Fruit fly (Drosophila melanogaster) whole organism, embryonic: ENCODE data around the gene PGAP1.

Experiments
- ATbp ChIP-seq: fragments of 200-800 bp; sonication (Bioruptor generic); optimal IDR thresholded peaks from 2 replicates; lab custom pipeline; 2017; ENCODE audit warnings: missing biosample characterization, mild to moderate bottlenecking, missing genetic modification characterization, missing genetic modification reagents
- Bteb2 ChIP-seq: fragments of 200-800 bp; sonication (Bioruptor generic); optimal IDR thresholded peaks from 2 replicates; lab custom pipeline; 2016; ENCODE audit warnings: missing biosample characterization, missing genetic modification characterization
- CG10959 ChIP-seq: fragments of 200-800 bp; sonication (Bioruptor generic); IDR thresholded peaks from 2 replicates; pipeline ENCODE4 v1.3.6; 2022; ENCODE audit warnings: missing biosample characterization, missing genetic modification characterization
- CG11398 ChIP-seq: fragments of 200-800 bp; sonication (Bioruptor generic); optimal IDR thresholded peaks from 2 replicates; lab custom pipeline; 2016; ENCODE audit warnings: missing biosample characterization, missing genetic modification characterization
- CG12769 ChIP-seq: fragments of 200-800 bp; sonication (Bioruptor generic); optimal IDR thresholded peaks from 2 replicates; lab custom pipeline; 2019; ENCODE audit warnings: missing biosample characterization, mild to moderate bottlenecking, missing genetic modification characterization, moderate library complexity
- CG13123 ChIP-seq: fragments of 200-800 bp; sonication (Bioruptor generic); optimal IDR thresholded peaks from 2 replicates; lab custom pipeline; 2016; ENCODE audit warnings: missing biosample characterization, missing genetic modification characterization
- CG14667 ChIP-seq: fragments of 200-800 bp; sonication (Bioruptor generic); IDR thresholded peaks from 2 replicates; pipeline ENCODE4 v1.3.6; 2022; ENCODE audit warnings: missing biosample characterization, missing genetic modification characterization
- CG15011 ChIP-seq: fragments of 200-800 bp; sonication (Bioruptor generic); optimal IDR thresholded peaks from 3 replicates; lab custom pipeline; 2018; ENCODE audit warnings: missing biosample characterization, mild to moderate bottlenecking, missing genetic modification characterization
- CG1529 ChIP-seq: fragments of 200-800 bp; sonication (Bioruptor generic); optimal IDR thresholded peaks from 3 replicates; lab custom pipeline; 2018; ENCODE audit warnings: missing biosample characterization, missing genetic modification characterization
- CG15479 ChIP-seq: fragments of 200-800 bp; sonication (Bioruptor generic); optimal IDR thresholded peaks from 3 replicates; lab custom pipeline; 2019; ENCODE audit warnings: missing biosample characterization, mild to moderate bottlenecking, missing genetic modification characterization, moderate library complexity
- CG17568 ChIP-seq: fragments of 200-800 bp; sonication (Bioruptor generic); optimal IDR thresholded peaks from 2 replicates; lab custom pipeline; 2018; ENCODE audit warnings: missing biosample characterization, mild to moderate bottlenecking, missing genetic modification characterization, moderate library complexity
- CG17802 ChIP-seq: fragments of 200-800 bp; sonication (Bioruptor generic); optimal IDR thresholded peaks from 2 replicates; lab custom pipeline; 2018; ENCODE audit warnings: missing biosample characterization, mild to moderate bottlenecking, missing genetic modification characterization, moderate library complexity
- CG18476 ChIP-seq: fragments of 200-800 bp; sonication (Bioruptor generic); optimal IDR thresholded peaks from 2 replicates; lab custom pipeline; 2016; ENCODE audit warnings: missing biosample characterization, mild to moderate bottlenecking, missing genetic modification characterization
- CG18764 ChIP-seq: fragments of 200-800 bp; sonication (Bioruptor generic); optimal IDR thresholded peaks from 3 replicates; lab custom pipeline; 2016; ENCODE audit warnings: missing biosample characterization, missing genetic modification characterization
- CG31441 ChIP-seq: fragments of 200-800 bp; sonication (Bioruptor generic); IDR thresholded peaks from 2 replicates; pipeline ENCODE4 v1.3.6; 2022; ENCODE audit warnings: missing biosample characterization, missing genetic modification characterization
- CG6683 ChIP-seq: fragments of 200-800 bp; sonication (Bioruptor generic); optimal IDR thresholded peaks from 2 replicates; lab custom pipeline; 2017; ENCODE audit warnings: missing biosample characterization, mild to moderate bottlenecking, missing genetic modification characterization, missing genetic modification reagents
- CG7987 ChIP-seq: fragments of 200-800 bp; sonication (Bioruptor generic); optimal IDR thresholded peaks from 2 replicates; lab custom pipeline; 2018; ENCODE audit warnings: missing biosample characterization, mild to moderate bottlenecking, missing genetic modification characterization, moderate library complexity
- CG8765 ChIP-seq: fragments of 200-800 bp; sonication (Bioruptor generic); IDR thresholded peaks from 2 replicates; pipeline ENCODE4 v1.3.6; 2022; ENCODE audit warnings: missing biosample characterization, missing genetic modification characterization
- CG8924 ChIP-seq: fragments of 200-800 bp; optimal IDR thresholded peaks from 3 replicates; lab custom pipeline; 2019; ENCODE audit warnings: missing biosample characterization, mild to moderate bottlenecking, missing genetic modification characterization, moderate library complexity
- CG9609 ChIP-seq: fragments of 200-800 bp; sonication (Bioruptor generic); optimal IDR thresholded peaks from 3 replicates; lab custom pipeline; 2016; ENCODE audit warnings: missing biosample characterization, missing genetic modification characterization
- CG9876 ChIP-seq: fragments of 200-800 bp; sonication (Bioruptor generic); optimal IDR thresholded peaks from 2 replicates; lab custom pipeline; 2016; ENCODE audit warnings: missing biosample characterization, missing genetic modification characterization
- CHES-1-like ChIP-seq: fragments of 200-800 bp; sonication (Bioruptor generic); optimal IDR thresholded peaks from 2 replicates; lab custom pipeline; 2016; ENCODE audit warnings: missing biosample characterization, missing genetic modification characterization
- Dp ChIP-seq: fragments of 200-800 bp; sonication (Bioruptor generic); optimal IDR thresholded peaks from 2 replicates; lab custom pipeline; 2018; ENCODE audit warnings: missing biosample characterization, mild to moderate bottlenecking, missing genetic modification characterization, moderate library complexity
- GATAe ChIP-seq: fragments of 200-800 bp; sonication (Bioruptor generic); conservative IDR thresholded peaks from 2 replicates; pipeline ENCODE4 v1.3.6; 2022; ENCODE audit warnings: missing biosample characterization, missing genetic modification characterization
- HLH3B ChIP-seq: fragments of 200-800 bp; sonication (Bioruptor generic); IDR thresholded peaks from 2 replicates; pipeline ENCODE4 v1.3.6; 2022; ENCODE audit warnings: missing biosample characterization, missing genetic modification characterization
- Kr ChIP-seq: fragments of 200-800 bp; sonication (Bioruptor generic); optimal IDR thresholded peaks from 2 replicates; lab custom pipeline; 2017; ENCODE audit warnings: missing biosample characterization, mild to moderate bottlenecking, missing genetic modification characterization
- Mad ChIP-seq: fragments of 200-800 bp; sonication (Bioruptor generic); optimal IDR thresholded peaks from 2 replicates; lab custom pipeline; 2016; ENCODE audit warnings: missing biosample characterization, missing genetic modification characterization
- Side ChIP-seq: fragments of 200-800 bp; sonication (Bioruptor generic); optimal IDR thresholded peaks from 2 replicates; lab custom pipeline; 2016; ENCODE audit warnings: missing biosample characterization, missing genetic modification characterization
- Sox100B ChIP-seq: fragments of 200-800 bp; sonication (Bioruptor generic); optimal IDR thresholded peaks from 3 replicates; lab custom pipeline; 2018; ENCODE audit warnings: missing biosample characterization, mild to moderate bottlenecking, missing genetic modification characterization
- Sry-δ ChIP-seq: fragments of 200-800 bp; sonication (Bioruptor generic); optimal IDR thresholded peaks from 2 replicates; lab custom pipeline; 2016; ENCODE audit warnings: missing biosample characterization, missing genetic modification characterization
- Tbp ChIP-seq: fragments of >200 bp; optimal IDR thresholded peaks from 2 replicates; lab custom pipeline; 2018; ENCODE audit warnings: missing biosample characterization, missing genetic modification characterization
- Trl ChIP-seq, 3 experiments: fragments of >200 bp in 2 of 3; fragments of 200-800 bp in 1 of 3; sonication (Bioruptor generic) in 1 of 3; optimal IDR thresholded peaks; 2 replicates in 1 of 3; 3 replicates in 2 of 3; lab custom pipeline; 2016 to 2017; ENCODE audit warnings: missing biosample characterization in 1 of 3, missing genetic modification characterization in 1 of 3
- YL-1 ChIP-seq: fragments of 200-800 bp; sonication (Bioruptor generic); optimal IDR thresholded peaks from 3 replicates; lab custom pipeline; 2017; ENCODE audit warnings: missing biosample characterization, mild to moderate bottlenecking, missing genetic modification characterization
- amos ChIP-seq: fragments of 200-800 bp; sonication (Bioruptor generic); IDR thresholded peaks from 2 replicates; pipeline ENCODE4 v1.3.6; 2022; ENCODE audit warnings: missing biosample characterization, missing genetic modification characterization; ENCODE audit not compliant: partially characterized antibody
- bcd ChIP-seq: fragments of 200-800 bp; sonication (Bioruptor generic); optimal IDR thresholded peaks from 2 replicates; lab custom pipeline; 2017; ENCODE audit warnings: missing biosample characterization, mild to moderate bottlenecking, missing genetic modification characterization
- cg ChIP-seq: fragments of 200-800 bp; sonication (Bioruptor generic); optimal IDR thresholded peaks from 3 replicates; lab custom pipeline; 2019; ENCODE audit warnings: missing biosample characterization, mild to moderate bottlenecking, missing genetic modification characterization, moderate library complexity
- chm ChIP-seq: fragments of 200-800 bp; sonication (Bioruptor generic); IDR thresholded peaks from 2 replicates; pipeline ENCODE4 v1.3.6; 2022; ENCODE audit warnings: missing biosample characterization, missing genetic modification characterization
- crp ChIP-seq, 2 experiments: fragments of 200-800 bp; sonication (Bioruptor generic); optimal IDR thresholded peaks; 2 replicates in 1 of 2; 3 replicates in 1 of 2; lab custom pipeline; 2017; ENCODE audit warnings: missing biosample characterization in 2 of 2, missing genetic modification characterization in 2 of 2, mild to moderate bottlenecking in 1 of 2, moderate library complexity in 1 of 2
- cwo ChIP-seq: fragments of 200-800 bp; sonication (Bioruptor generic); optimal IDR thresholded peaks from 3 replicates; lab custom pipeline; 2017; ENCODE audit warnings: missing biosample characterization, missing genetic modification characterization, mild to moderate bottlenecking, moderate library complexity, missing genetic modification reagents
- dimm ChIP-seq: fragments of 200-800 bp; sonication (Bioruptor generic); IDR thresholded peaks from 2 replicates; pipeline ENCODE4 v1.3.6; 2022; ENCODE audit warnings: missing biosample characterization, missing genetic modification characterization
- fd96Cb ChIP-seq: fragments of 200-800 bp; sonication (Bioruptor generic); optimal IDR thresholded peaks from 2 replicates; lab custom pipeline; 2018; ENCODE audit warnings: missing biosample characterization, mild to moderate bottlenecking, missing genetic modification characterization, moderate library complexity
- ind ChIP-seq: fragments of 200-800 bp; sonication (Bioruptor generic); optimal IDR thresholded peaks from 3 replicates; lab custom pipeline; 2016; ENCODE audit warnings: missing biosample characterization, missing genetic modification characterization
- nerfin-2 ChIP-seq: fragments of 200-800 bp; sonication (Bioruptor generic); IDR thresholded peaks from 2 replicates; pipeline ENCODE4 v1.3.6; 2022; ENCODE audit warnings: missing biosample characterization, missing genetic modification characterization; ENCODE audit not compliant: partially characterized antibody
- onecut ChIP-seq: fragments of 200-800 bp; sonication (Bioruptor generic); IDR thresholded peaks from 2 replicates; pipeline ENCODE4 v1.3.6; 2022; ENCODE audit warnings: missing biosample characterization, missing genetic modification characterization
- tgo ChIP-seq: fragments of 200-800 bp; sonication (Bioruptor generic); IDR thresholded peaks from 3 replicates; pipeline ENCODE4 v1.3.6; 2022; ENCODE audit warnings: missing biosample characterization, missing genetic modification characterization
- tna ChIP-seq: fragments of 200-800 bp; sonication (Bioruptor generic); IDR thresholded peaks from 2 replicates; pipeline ENCODE4 v1.3.6; 2022; ENCODE audit warnings: missing biosample characterization, missing genetic modification characterization; ENCODE audit not compliant: partially characterized antibody
- vnd ChIP-seq: fragments of 200-800 bp; sonication (Bioruptor generic); IDR thresholded peaks from 3 replicates; pipeline ENCODE4 v1.3.6; 2022; ENCODE audit warnings: missing biosample characterization, missing genetic modification characterization; ENCODE audit not compliant: partially characterized antibody
- wek ChIP-seq: fragments of 200-800 bp; sonication (Bioruptor generic); optimal IDR thresholded peaks from 3 replicates; lab custom pipeline; 2018; ENCODE audit warnings: missing biosample characterization, mild to moderate bottlenecking, missing genetic modification characterization, moderate library complexity
- yki ChIP-seq: fragments of >200 bp; optimal IDR thresholded peaks from 3 replicates; lab custom pipeline; 2018

The PGAP1 gene

dm6 chrX:5672243-5673051 is 16.8 kb downstream of the PGAP1 start, which contains the start of gene RpL35 (continued):
- TF ChIP-seq HLH3B (0 out of 2 replicates have a peak, but pooled peaks have one; percentile 5), CG17802 (tag; lab: Kevin White, UChicago) (no peak), amos (GFP tag; lab: Robert Waterston, UW) (peak; percentile 55; the same call in 1 of the 2 replicates), crp (GFP tag; optimal IDR thresholded peaks at IDR 0.05; lab: Kevin White, UChicago) (no peak), CG7987 (GFP tag; lab: Kevin White, UChicago) (peak; percentile 51), cwo (GFP tag; lab: Kevin White, UChicago) (no peak), Side (GFP tag; lab: Kevin White, UChicago) (peak; percentile 38), GATAe (no peak), Sry-δ (GFP tag; lab: Kevin White, UChicago) (peak; percentile 87), CG13123 (GFP tag; lab: Kevin White, UChicago) (no peak), ATbp (peak; percentile 30), yki (lab: Kevin White, UChicago) (no peak), Tbp (no peak), CG10959 (GFP tag; lab: Robert Waterston, UW) (no peak), tgo (GFP tag; lab: Robert Waterston, UW) (no peak), ind (GFP tag; lab: Kevin White, UChicago) (no peak), Bteb2 (GFP tag; lab: Kevin White, UChicago) (peak; percentile 23), CG11398 (no peak), tna (no peak), CG1529 (GFP tag; lab: Kevin White, UChicago) (peak; percentile 20), CG18476 (no peak), CG18764 (GFP tag; lab: Kevin White, UChicago) (no peak), Mad (no peak), CG15479 (GFP tag; lab: Kevin White, UChicago) (no peak), CG14667 (GFP tag; lab: Robert Waterston, UW) (no peak), wek (GFP tag; lab: Kevin White, UChicago) (peak; percentile 56), cg (no peak), CG6683 (GFP tag; lab: Kevin White, UChicago) (no peak), Kr (GFP tag; lab: Kevin White, UChicago) (no peak), onecut (GFP tag; lab: Robert Waterston, UW) (no peak), CG8765 (GFP tag; lab: Robert Waterston, UW) (no peak), CG8924 (tag; lab: Kevin White, UChicago) (peak; percentile 5), Trl (optimal IDR thresholded peaks at IDR 0.05; lab: Kevin White, UChicago) (no peak), Trl (GFP tag; optimal IDR thresholded peaks at IDR 0.05; lab: Kevin White, UChicago) (peak; percentile 32), CG9609 (GFP tag; lab: Kevin White, UChicago) (peak; percentile 45), chm (GFP tag; lab: Robert Waterston, UW) (no peak), fd96Cb (tag; lab: Kevin White, UChicago) (no peak), CG17568 (GFP tag; lab: Kevin White, UChicago) (no peak), CHES-1-like (GFP tag; lab: Kevin White, UChicago) (peak; percentile 11), CG12769 (tag; lab: Kevin White, UChicago) (peak; percentile 61), dimm (GFP tag; lab: Robert Waterston, UW) (no peak), nerfin-2 (no peak), vnd (GFP tag; lab: Robert Waterston, UW) (peak; percentile 38; the same call in 1 of the 3 replicates), YL-1 (peak; percentile 91), Dp (GFP tag; lab: Kevin White, UChicago) (no peak), CG31441 (GFP tag; lab: Robert Waterston, UW) (peak; percentile 15; the same call in 1 of the 2 replicates), bcd (GFP tag; lab: Kevin White, UChicago) (peak; percentile 21), Sox100B (GFP tag; lab: Kevin White, UChicago) (no peak), CG15011 (GFP tag; lab: Kevin White, UChicago) (no peak), CG9876 (GFP tag; lab: Kevin White, UChicago) (no peak)
